Fruit fly (Drosophila melanogaster) whole organism, embryonic: Measurements from ENCODE around the gene CG14431.
A peak's percentile ranks its signal among the peaks of the same experiment; 100 is the strongest.

Source experiments
- ATbp ChIP-seq: fragments of 200-800 bp; sonication (Bioruptor generic); optimal IDR thresholded peaks from 2 replicates; lab custom pipeline; 2017; ENCODE audit warnings: missing biosample characterization, mild to moderate bottlenecking, missing genetic modification characterization, missing genetic modification reagents
- Abd-B ChIP-seq: fragments of 200-800 bp; sonication (Bioruptor generic); optimal IDR thresholded peaks from 2 replicates; lab custom pipeline; 2018; ENCODE audit warnings: missing biosample characterization, mild to moderate bottlenecking, missing genetic modification characterization, moderate library complexity
- Aef1 ChIP-seq: fragments of 200-800 bp; sonication (Bioruptor generic); IDR thresholded peaks from 3 replicates; pipeline ENCODE4 v1.3.6; 2022; ENCODE audit warnings: missing biosample characterization, missing genetic modification characterization
- Antp ChIP-seq: fragments of 200-800 bp; sonication (Bioruptor generic); optimal IDR thresholded peaks from 3 replicates; lab custom pipeline; 2016; ENCODE audit warnings: missing biosample characterization, missing genetic modification characterization
- Atf-2 ChIP-seq: fragments of 200-800 bp; sonication (Bioruptor generic); optimal IDR thresholded peaks from 2 replicates; lab custom pipeline; 2016; ENCODE audit warnings: missing biosample characterization, missing genetic modification characterization
- B-H2 ChIP-seq: fragments of 200-800 bp; sonication (Bioruptor generic); optimal IDR thresholded peaks from 2 replicates; lab custom pipeline; 2018; ENCODE audit warnings: missing biosample characterization, mild to moderate bottlenecking, missing genetic modification characterization
- CG10274 ChIP-seq: fragments of 200-800 bp; sonication (Bioruptor generic); optimal IDR thresholded peaks from 3 replicates; lab custom pipeline; 2017; ENCODE audit warnings: missing biosample characterization, mild to moderate bottlenecking, missing genetic modification characterization
- CG1602 ChIP-seq: fragments of 200-800 bp; sonication (Bioruptor generic); optimal IDR thresholded peaks from 3 replicates; lab custom pipeline; 2016; ENCODE audit warnings: missing biosample characterization, missing genetic modification characterization
- CG17328 ChIP-seq: fragments of 200-800 bp; sonication (Bioruptor generic); IDR thresholded peaks from 2 replicates; pipeline ENCODE4 v1.3.6; 2022; ENCODE audit warnings: missing biosample characterization, missing genetic modification characterization
- CG17359 ChIP-seq: fragments of 200-800 bp; sonication (Bioruptor generic); optimal IDR thresholded peaks from 3 replicates; lab custom pipeline; 2018; ENCODE audit warnings: missing biosample characterization, mild to moderate bottlenecking, missing genetic modification characterization, moderate library complexity
- CG18476 ChIP-seq: fragments of 200-800 bp; sonication (Bioruptor generic); optimal IDR thresholded peaks from 2 replicates; lab custom pipeline; 2016; ENCODE audit warnings: missing biosample characterization, mild to moderate bottlenecking, missing genetic modification characterization
- CG18599 ChIP-seq: fragments of 200-800 bp; sonication (Bioruptor generic); optimal IDR thresholded peaks from 3 replicates; lab custom pipeline; 2017; ENCODE audit warnings: missing biosample characterization, missing genetic modification characterization, mild to moderate bottlenecking, moderate library complexity, missing genetic modification reagents
- CG2202 ChIP-seq: fragments of 200-800 bp; sonication (Bioruptor generic); optimal IDR thresholded peaks from 2 replicates; lab custom pipeline; 2018; ENCODE audit warnings: missing biosample characterization, mild to moderate bottlenecking, missing genetic modification characterization
- CG34224 ChIP-seq: fragments of 200-800 bp; sonication (Bioruptor generic); IDR thresholded peaks from 3 replicates; pipeline ENCODE4 v1.3.6; 2022; ENCODE audit warnings: missing biosample characterization, missing genetic modification characterization; ENCODE audit not compliant: partially characterized antibody
- CG3995 ChIP-seq: fragments of 200-800 bp; sonication (Bioruptor generic); optimal IDR thresholded peaks from 3 replicates; lab custom pipeline; 2016; ENCODE audit warnings: missing biosample characterization, missing genetic modification characterization
- CG4328 ChIP-seq: fragments of 200-800 bp; sonication (Bioruptor generic); optimal IDR thresholded peaks from 3 replicates; lab custom pipeline; 2017; ENCODE audit warnings: missing biosample characterization, missing genetic modification reagents, missing genetic modification characterization
- CG5953 ChIP-seq: fragments of 200-800 bp; sonication (Bioruptor generic); IDR thresholded peaks from 2 replicates; pipeline ENCODE4 v1.3.6; 2022; ENCODE audit warnings: missing biosample characterization, missing genetic modification characterization
- CG6254 ChIP-seq: fragments of 200-800 bp; sonication (Bioruptor generic); optimal IDR thresholded peaks from 3 replicates; lab custom pipeline; 2017; ENCODE audit warnings: mild to moderate bottlenecking, missing biosample characterization, missing genetic modification reagents, missing genetic modification characterization
- CG7357 ChIP-seq: fragments of 200-800 bp; sonication (Bioruptor generic); IDR thresholded peaks from 3 replicates; pipeline ENCODE4 v1.3.6; 2022; ENCODE audit warnings: missing biosample characterization, missing genetic modification characterization
- CG7839 ChIP-seq: fragments of 200-800 bp; sonication (Bioruptor generic); optimal IDR thresholded peaks from 3 replicates; lab custom pipeline; 2018; ENCODE audit warnings: missing biosample characterization, mild to moderate bottlenecking, missing genetic modification characterization, moderate library complexity
- Eip74EF ChIP-seq, 2 experiments: fragments of 200-800 bp in 1 of 2; fragments of >200 bp in 1 of 2; sonication (Bioruptor generic) in 1 of 2; optimal IDR thresholded peaks; 2 replicates each; lab custom pipeline; 2017 to 2019; ENCODE audit warnings: missing biosample characterization in 2 of 2, missing genetic modification characterization in 2 of 2, mild to moderate bottlenecking in 1 of 2, moderate library complexity in 1 of 2
- Ets65A ChIP-seq: fragments of 200-800 bp; sonication (Bioruptor generic); peaks from one replicate; lab custom pipeline; 2016; ENCODE audit warnings: missing biosample characterization, missing genetic modification characterization
- H15 ChIP-seq: fragments of 200-800 bp; sonication (Bioruptor generic); IDR thresholded peaks from 3 replicates; pipeline ENCODE4 v1.3.6; 2022; ENCODE audit warnings: missing biosample characterization, missing genetic modification characterization
- HHEX ChIP-seq: fragments of 200-800 bp; sonication (Bioruptor generic); optimal IDR thresholded peaks from 3 replicates; lab custom pipeline; 2017; ENCODE audit warnings: missing biosample characterization, mild to moderate bottlenecking, missing genetic modification characterization, missing genetic modification reagents
- Hr39 ChIP-seq: fragments of >200 bp; optimal IDR thresholded peaks from 2 replicates; lab custom pipeline; 2017
- Scr ChIP-seq: fragments of 200-800 bp; sonication (Bioruptor generic); IDR thresholded peaks from 2 replicates; pipeline ENCODE4 v1.3.6; 2022; ENCODE audit warnings: missing biosample characterization, missing genetic modification characterization; ENCODE audit not compliant: partially characterized antibody
- Stat92E ChIP-seq, 3 experiments: fragments of >200 bp in 2 of 3; fragments of 200-800 bp in 1 of 3; sonication (Bioruptor generic) in 1 of 3; optimal IDR thresholded peaks; 2 replicates each; lab custom pipeline; 2017 to 2019; ENCODE audit warnings: missing biosample characterization in 3 of 3, missing genetic modification characterization in 3 of 3, mild to moderate bottlenecking in 1 of 3, moderate library complexity in 1 of 3
- Xrp1 ChIP-seq: fragments of 200-800 bp; sonication (Bioruptor generic); IDR thresholded peaks from 2 replicates; pipeline ENCODE4 v1.3.6; 2022; ENCODE audit warnings: missing biosample characterization, missing genetic modification characterization
- bowl ChIP-seq: fragments of 200-800 bp; sonication (Bioruptor generic); IDR thresholded peaks from 2 replicates; pipeline ENCODE4 v1.3.6; 2022; ENCODE audit warnings: missing biosample characterization, missing genetic modification characterization
- dysf ChIP-seq: fragments of 200-800 bp; sonication (Bioruptor generic); IDR thresholded peaks from 3 replicates; pipeline ENCODE4 v1.3.6; 2022; ENCODE audit warnings: missing biosample characterization, missing genetic modification characterization
- fd102C ChIP-seq: fragments of 200-800 bp; sonication (Bioruptor generic); optimal IDR thresholded peaks from 2 replicates; lab custom pipeline; 2018; ENCODE audit warnings: missing biosample characterization, mild to moderate bottlenecking, missing genetic modification characterization, moderate library complexity
- fd96Cb ChIP-seq: fragments of 200-800 bp; sonication (Bioruptor generic); optimal IDR thresholded peaks from 2 replicates; lab custom pipeline; 2018; ENCODE audit warnings: missing biosample characterization, mild to moderate bottlenecking, missing genetic modification characterization, moderate library complexity
- grau ChIP-seq: fragments of 200-800 bp; optimal IDR thresholded peaks from 3 replicates; lab custom pipeline; 2019; ENCODE audit warnings: missing biosample characterization, mild to moderate bottlenecking, missing genetic modification characterization, moderate library complexity
- her ChIP-seq: fragments of 200-800 bp; sonication (Bioruptor generic); optimal IDR thresholded peaks from 2 replicates; lab custom pipeline; 2016; ENCODE audit warnings: missing biosample characterization, missing genetic modification characterization
- ind ChIP-seq: fragments of 200-800 bp; sonication (Bioruptor generic); optimal IDR thresholded peaks from 3 replicates; lab custom pipeline; 2016; ENCODE audit warnings: missing biosample characterization, missing genetic modification characterization
- pan ChIP-seq, 4 experiments: fragments of >200 bp in 3 of 4; fragments of 200-800 bp in 1 of 4; sonication (Bioruptor generic) in 1 of 4; optimal IDR thresholded peaks in 3 of 4; IDR thresholded peaks in 1 of 4; 2 replicates each; pipeline versions ENCODE4 v1.3.6 to Lab custom; 2017 to 2022; ENCODE audit warnings: missing biosample characterization in 2 of 4, missing genetic modification characterization in 2 of 4, mixed read lengths in 1 of 4
- sens ChIP-seq: fragments of 200-800 bp; sonication (Bioruptor generic); peaks from one replicate; lab custom pipeline; 2016; ENCODE audit warnings: missing biosample characterization, missing genetic modification characterization
- so ChIP-seq: fragments of 200-800 bp; sonication (Bioruptor generic); IDR thresholded peaks from 3 replicates; pipeline ENCODE4 v1.3.6; 2022; ENCODE audit warnings: missing biosample characterization, missing genetic modification characterization
- stc ChIP-seq: fragments of 200-800 bp; sonication (Bioruptor generic); IDR thresholded peaks from 2 replicates; pipeline ENCODE4 v1.3.6; 2022; ENCODE audit warnings: missing biosample characterization, missing genetic modification characterization
- vfl ChIP-seq: fragments of 200-800 bp; sonication (Bioruptor generic); optimal IDR thresholded peaks from 2 replicates; lab custom pipeline; 2016; ENCODE audit warnings: missing biosample characterization, missing genetic modification characterization

Gene CG14431

DNA sequence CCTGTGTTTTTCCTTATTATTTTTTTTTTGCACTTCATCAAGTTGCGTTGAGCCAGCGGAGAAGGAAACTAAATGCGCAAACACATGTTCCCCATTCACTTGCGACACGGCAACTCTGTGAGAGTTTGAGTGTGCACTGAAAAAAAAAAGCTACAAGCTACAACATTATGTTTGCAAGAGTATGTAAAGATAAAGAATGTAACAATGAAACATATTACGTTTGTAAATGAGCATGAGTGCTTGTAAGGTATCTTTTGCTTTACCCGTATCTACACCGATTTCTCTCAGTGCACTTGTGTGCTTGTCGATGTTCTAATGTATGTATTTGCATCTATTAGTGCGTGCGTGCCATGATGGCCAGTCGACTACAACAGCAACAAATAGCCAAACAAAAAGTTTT lies 4.2 kb downstream of the CG14431 start (continued):
- TF ChIP-seq Aef1 (no peak), Xrp1 (GFP tag; lab: Robert Waterston, UW) (peak; percentile 34; the same call in 1 of the 2 replicates), Stat92E (GFP tag; optimal IDR thresholded peaks at IDR 0.05; lab: Kevin White, UChicago) (no peak), fd96Cb (tag; lab: Kevin White, UChicago) (no peak), H15 (GFP tag; lab: Robert Waterston, UW) (no peak), CG5953 (0 out of 2 replicates have a peak, but pooled peaks have one; percentile 7), CG6254 (GFP tag; lab: Kevin White, UChicago) (no peak), vfl (GFP tag; lab: Kevin White, UChicago) (no peak), CG17359 (tag; lab: Kevin White, UChicago) (peak; percentile 8), CG7839 (tag; lab: Kevin White, UChicago) (peak; percentile 5), CG17328 (0 out of 2 replicates have a peak, but pooled peaks have one; percentile 20), B-H2 (GFP tag; lab: Kevin White, UChicago) (no peak), Atf-2 (no peak), Antp (GFP tag; lab: Kevin White, UChicago) (no peak), pan (optimal IDR thresholded peaks at IDR 0.05; lab: Kevin White, UChicago) (no peak), pan (GFP tag; optimal IDR thresholded peaks at IDR 0.05 in 1 of 2, IDR thresholded peaks at IDR 0.05 in 1 of 2) (no peak), CG7357 (0 out of 3 replicates have a peak, but pooled peaks have one; percentile 14), her (GFP tag; lab: Kevin White, UChicago) (no peak), CG3995 (no peak), CG1602 (GFP tag; lab: Kevin White, UChicago) (no peak), ind (GFP tag; lab: Kevin White, UChicago) (peak; percentile 18), CG2202 (tag; lab: Kevin White, UChicago) (no peak), CG18599 (peak; percentile 15), sens (GFP tag; lab: Kevin White, UChicago) (no peak), grau (no peak), CG4328 (GFP tag; lab: Kevin White, UChicago) (no peak), CG18476 (GFP tag; lab: Kevin White, UChicago) (no peak), Ets65A (GFP tag; lab: Kevin White, UChicago) (peak; percentile 49), bowl (GFP tag; lab: Robert Waterston, UW) (no peak), Scr (GFP tag; lab: Robert Waterston, UW) (no peak), stc (no peak), HHEX (GFP tag; lab: Kevin White, UChicago) (no peak), dysf (GFP tag; lab: Robert Waterston, UW) (peak; percentile 41; the same call in 1 of the 3 replicates), ATbp (GFP tag; lab: Kevin White, UChicago) (no peak), so (GFP tag; lab: Robert Waterston, UW) (no peak), Abd-B (GFP tag; lab: Kevin White, UChicago) (no peak)
- TF ChIP-seq, all 482 proteins: peak for 32

DNA sequence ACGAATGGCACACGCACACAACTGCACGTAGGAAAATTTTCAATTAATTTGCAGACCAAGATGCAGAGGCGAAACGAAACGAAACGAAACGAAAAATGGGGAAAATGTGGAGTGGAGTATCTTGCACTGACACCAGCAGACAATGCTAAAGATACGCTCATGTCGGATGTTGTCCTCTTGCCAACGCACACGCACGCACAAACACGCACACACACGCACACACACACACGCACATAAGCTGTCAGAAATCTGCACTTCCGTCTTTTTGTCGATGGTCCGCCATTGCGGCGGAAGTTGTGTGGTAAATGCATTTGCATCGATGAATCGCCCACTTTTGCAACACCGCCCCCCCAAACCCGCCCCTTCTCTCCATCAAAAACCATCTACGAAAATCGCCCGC lies 21.0 kb downstream of the CG14431 start:
- TF ChIP-seq Hr39 (lab: Kevin White, UChicago) (peak; percentile 93), Eip74EF (GFP tag; optimal IDR thresholded peaks at IDR 0.05; lab: Kevin White, UChicago) (no peak)

dm6 chrX:6933749-6934148 lies 25.7 kb downstream of the CG14431 start:
- no peak for TF ChIP-seq CG34224 (GFP tag; lab: Robert Waterston, UW)
- peak; percentile 39 for TF ChIP-seq Hr39 (lab: Kevin White, UChicago)
- no peak for TF ChIP-seq CG10274 (GFP tag; lab: Kevin White, UChicago)
- no peak for TF ChIP-seq fd102C (GFP tag; lab: Kevin White, UChicago)
